Fruit fly (Drosophila melanogaster): ENCODE measurements around the gene ZIPIC.

The ZIPIC gene

DNA sequence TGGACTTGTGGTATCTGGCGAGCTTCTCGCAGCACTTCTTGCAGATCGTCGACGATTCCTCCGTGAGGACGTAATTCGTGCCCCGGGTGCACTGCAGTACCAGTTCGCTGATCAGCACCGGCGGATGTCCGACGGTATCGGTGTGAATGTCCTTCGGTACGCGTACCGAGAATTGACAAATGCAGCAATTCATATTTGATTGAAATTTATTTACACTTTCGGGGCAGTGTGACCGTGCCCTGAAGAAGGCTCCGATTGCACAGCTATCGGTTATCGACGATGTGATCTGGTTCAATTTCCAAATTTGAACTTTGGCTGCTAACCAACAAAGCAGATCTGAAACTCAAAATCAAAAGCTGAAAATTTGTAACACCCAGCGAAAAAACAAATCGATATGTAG lies at the start of gene ZIPIC:
ZIPIC (minus strand) TSS at position 262 of the 400 bp plus-strand sequence.
- TF ChIP-seq Blimp-1 (GFP tag; optimal IDR thresholded peaks at IDR 0.05), result no peak
- TF ChIP-seq Hr4 (GFP tag; optimal IDR thresholded peaks at IDR 0.05), result no peak
- no peak for TF ChIP-seq CG6163 (GFP tag; IDR thresholded peaks at IDR 0.05)
- no peak for TF ChIP-seq CG9139 (GFP tag; optimal IDR thresholded peaks at IDR 0.05)

DNA sequence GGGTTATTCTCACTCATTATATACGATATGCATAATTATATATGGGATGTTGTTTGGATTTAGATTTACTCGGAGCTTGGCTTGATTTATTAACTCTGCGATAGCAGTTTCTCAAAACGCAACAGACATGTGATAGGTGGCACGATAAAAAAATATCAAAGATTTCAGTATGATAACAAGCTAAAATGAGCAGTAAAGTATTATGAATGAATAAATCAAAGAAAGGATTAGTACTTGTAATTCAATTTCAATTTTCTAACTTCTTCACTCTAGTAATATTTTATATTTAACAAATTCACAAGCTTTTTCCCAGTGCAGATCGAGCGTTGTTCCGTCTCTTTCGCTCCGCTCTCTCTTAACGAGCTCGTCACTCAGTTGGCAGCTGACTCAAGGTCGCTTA lies 47.5 kb upstream of the ZIPIC start:
- no peak for TF ChIP-seq Sox15 (GFP tag; optimal IDR thresholded peaks at IDR 0.05)
- TF ChIP-seq CG8119 (GFP tag; IDR thresholded peaks at IDR 0.05), result no peak
- TF ChIP-seq fkh (GFP tag; optimal IDR thresholded peaks at IDR 0.05), result no peak
- no peak for TF ChIP-seq CG4318 (GFP tag; optimal IDR thresholded peaks at IDR 0.05)
- TF ChIP-seq CG3919 (GFP tag; optimal IDR thresholded peaks at IDR 0.05), result no peak
- peak; percentile 3 for TF ChIP-seq Hr4 (GFP tag; optimal IDR thresholded peaks at IDR 0.05)
- TF ChIP-seq Smox (GFP tag; optimal IDR thresholded peaks at IDR 0.05), result peak; percentile 15
- peak; percentile 4 for TF ChIP-seq CG31627 (GFP tag; optimal IDR thresholded peaks at IDR 0.05)
- no peak for TF ChIP-seq dsx (GFP tag; optimal IDR thresholded peaks at IDR 0.05; ENCODE audit: poor library complexity, severe bottlenecking)
- TF ChIP-seq CG10669 (GFP tag; optimal IDR thresholded peaks at IDR 0.05), result no peak
- TF ChIP-seq acj6 (GFP tag; optimal IDR thresholded peaks at IDR 0.05), result no peak
- no peak for TF ChIP-seq CG10631 (GFP tag; optimal IDR thresholded peaks at IDR 0.05)
- no peak for TF ChIP-seq CG8632 (GFP tag; optimal IDR thresholded peaks at IDR 0.05)
- no peak for TF ChIP-seq Blimp-1 (GFP tag; optimal IDR thresholded peaks at IDR 0.05)
- no peak for TF ChIP-seq CG32006 (GFP tag; optimal IDR thresholded peaks at IDR 0.05)
- no peak for TF ChIP-seq dac (GFP tag; optimal IDR thresholded peaks at IDR 0.05)
- no peak for TF ChIP-seq OdsH (GFP tag; optimal IDR thresholded peaks at IDR 0.05)
- no peak for TF ChIP-seq net (GFP tag; optimal IDR thresholded peaks at IDR 0.05)
- TF ChIP-seq CG6792 (GFP tag; optimal IDR thresholded peaks at IDR 0.05), result no peak
- TF ChIP-seq fd85E (GFP tag; optimal IDR thresholded peaks at IDR 0.05), result no peak
- TF ChIP-seq esn (GFP tag; optimal IDR thresholded peaks at IDR 0.05), result peak; percentile 26
- TF ChIP-seq Sox14 (GFP tag; optimal IDR thresholded peaks at IDR 0.05), result peak; percentile 0
- TF ChIP-seq CG11762 (GFP tag; optimal IDR thresholded peaks at IDR 0.05; ENCODE audit: insufficient read depth), result no peak
- no peak for TF ChIP-seq Lpt (GFP tag; optimal IDR thresholded peaks at IDR 0.05)
- no peak for TF ChIP-seq CG6854 (GFP tag; optimal IDR thresholded peaks at IDR 0.05)
- no peak for TF ChIP-seq ss (GFP tag; optimal IDR thresholded peaks at IDR 0.05)
- TF ChIP-seq CG34406 (GFP tag; optimal IDR thresholded peaks at IDR 0.05), result no peak
- TF ChIP-seq Gug (GFP tag; IDR thresholded peaks at IDR 0.05), result no peak
- no peak for TF ChIP-seq CG3032 (tag; optimal IDR thresholded peaks at IDR 0.05)
- no peak for TF ChIP-seq achi (GFP tag; optimal IDR thresholded peaks at IDR 0.05)
- TF ChIP-seq CG16779 (tag; optimal IDR thresholded peaks at IDR 0.05), result no peak
- no peak for TF ChIP-seq CG15336 (GFP tag; IDR thresholded peaks at IDR 0.05)
- no peak for TF ChIP-seq Ets96B (tag; optimal IDR thresholded peaks at IDR 0.05)
- peak; percentile 58 for TF ChIP-seq Eip78C (GFP tag)
- no peak for TF ChIP-seq pdm3 (GFP tag; optimal IDR thresholded peaks at IDR 0.05)
- no peak for TF ChIP-seq CG8319 (GFP tag; optimal IDR thresholded peaks at IDR 0.05)
- no peak for TF ChIP-seq Ets21C (GFP tag; optimal IDR thresholded peaks at IDR 0.05)
- TF ChIP-seq fd59A (GFP tag; optimal IDR thresholded peaks at IDR 0.05), result no peak
- TF ChIP-seq Eip93F (GFP tag; optimal IDR thresholded peaks at IDR 0.05), result no peak
- TF ChIP-seq CG1621 (tag; optimal IDR thresholded peaks at IDR 0.05), result no peak
- TF ChIP-seq cyc (GFP tag; optimal IDR thresholded peaks at IDR 0.05), result no peak
- TF ChIP-seq lz (GFP tag; optimal IDR thresholded peaks at IDR 0.05), result no peak
- TF ChIP-seq Hr39 (GFP tag; optimal IDR thresholded peaks at IDR 0.05), result peak; percentile 6
- no peak for TF ChIP-seq CG6163 (GFP tag; IDR thresholded peaks at IDR 0.05)
- TF ChIP-seq Sox102F (GFP tag; optimal IDR thresholded peaks at IDR 0.05), result no peak
- peak; percentile 37 for TF ChIP-seq svp (GFP tag)
- TF ChIP-seq vri (GFP tag; optimal IDR thresholded peaks at IDR 0.05), result no peak
- no peak for TF ChIP-seq Eip75B (GFP tag; optimal IDR thresholded peaks at IDR 0.05)
- no peak for TF ChIP-seq CG11294 (GFP tag; IDR thresholded peaks at IDR 0.05)
- no peak for TF ChIP-seq CG7368 (GFP tag; optimal IDR thresholded peaks at IDR 0.05)

Data from whole organism, prepupa.